Worm (Caenorhabditis elegans): ENCODE results near the gene ZK686.1.

ZK686.1 gene

DNA sequence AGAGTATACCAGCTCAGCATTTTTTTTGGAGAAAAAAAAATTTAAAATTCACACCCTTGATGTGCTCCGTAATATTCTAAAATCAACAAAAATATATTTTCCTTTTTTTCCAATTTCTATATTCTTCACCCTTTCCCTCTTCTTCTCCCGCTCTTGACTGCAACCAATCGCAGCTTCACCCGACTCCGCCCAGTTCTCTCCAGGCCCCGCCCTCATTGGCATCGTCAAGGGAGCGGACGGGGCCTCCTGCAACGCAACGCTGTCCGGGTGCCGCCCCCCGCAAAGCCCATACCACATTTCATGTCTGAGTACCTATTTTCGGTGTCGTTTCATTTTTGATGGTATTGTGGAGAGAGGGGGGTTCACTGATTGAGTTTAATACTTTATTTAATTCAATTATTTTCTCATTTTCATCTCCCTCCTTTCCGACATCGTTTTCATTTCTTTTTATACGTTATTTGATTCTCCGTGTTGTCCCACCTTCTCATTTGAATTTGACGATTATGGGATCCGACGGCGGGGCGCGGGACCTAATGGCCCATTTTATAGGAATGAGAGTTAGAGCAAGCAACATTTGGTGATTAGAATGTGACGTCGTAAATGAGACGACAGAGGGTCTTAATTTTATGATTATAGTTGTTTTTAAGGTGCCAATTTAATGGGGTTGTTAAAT lies 39.4 kb downstream of the ZK686.1 start:
- TF ChIP-seq snpc-4 (tag; optimal IDR thresholded peaks at IDR 0.05) (no peak), nfya-1 (tag; optimal IDR thresholded peaks at IDR 0.05; ENCODE audit: insufficient read depth) (peak; percentile 96), eor-1 (tag; optimal IDR thresholded peaks at IDR 0.05) (no peak), elt-1 (tag; optimal IDR thresholded peaks at IDR 0.05) (no peak), egl-5 (tag; optimal IDR thresholded peaks at IDR 0.05) (peak; percentile 100), unc-62 (GFP tag; optimal IDR thresholded peaks at IDR 0.05) (no peak), fkh-2 (tag; optimal IDR thresholded peaks at IDR 0.05) (no peak), nhr-28 (tag; optimal IDR thresholded peaks at IDR 0.05) (no peak), nhr-23 (tag; optimal IDR thresholded peaks at IDR 0.05) (no peak), skn-1 (tag; optimal IDR thresholded peaks at IDR 0.05) (no peak)

DNA sequence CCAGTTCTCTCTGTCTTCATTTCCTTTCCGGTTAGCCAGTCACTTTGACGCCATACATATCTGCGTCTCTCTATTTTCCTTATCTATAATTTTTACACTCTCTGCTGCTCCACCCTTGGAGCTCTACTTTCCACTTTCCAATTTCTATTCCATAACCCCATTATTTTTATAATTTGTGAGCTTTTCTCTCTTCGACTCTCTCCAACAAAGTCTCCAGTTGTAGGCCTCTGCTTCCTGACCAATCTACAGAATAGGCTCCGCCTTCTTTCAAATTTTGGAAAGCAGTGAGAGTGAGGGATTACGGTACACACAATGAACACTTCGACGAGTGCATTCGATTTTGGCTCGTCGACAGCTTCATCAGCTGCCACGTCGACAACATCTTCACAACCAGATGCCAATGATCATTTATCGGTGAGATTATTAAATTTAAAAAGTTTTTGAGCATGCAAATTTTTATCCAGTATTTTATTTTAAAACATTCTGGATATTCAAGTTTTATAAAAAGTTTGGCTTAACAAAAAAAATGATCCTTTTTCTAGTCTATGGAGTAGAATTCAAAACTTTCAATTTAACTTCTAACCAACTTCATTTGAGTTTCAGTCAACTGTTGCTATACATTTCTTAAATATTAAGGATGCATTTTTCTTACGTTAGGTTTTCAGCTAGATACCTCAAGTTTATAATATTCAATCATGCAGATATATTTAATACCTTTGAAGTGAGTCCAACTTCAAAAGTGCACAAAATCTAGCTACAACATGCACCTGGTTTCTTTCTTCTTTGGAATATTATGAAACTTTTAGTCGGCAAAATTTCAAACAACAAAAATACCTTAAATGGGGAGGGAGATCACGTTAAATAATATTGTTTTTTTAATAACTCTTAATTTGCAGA lies 41.5 kb downstream of the ZK686.1 start, which contains the start of gene egl-5:
Gene egl-5 (plus strand): TSS at position 216 of the 897 bp plus-strand sequence.
- no peak for TF ChIP-seq lin-15B (tag; optimal IDR thresholded peaks at IDR 0.05)
- TF ChIP-seq skn-1 (tag; optimal IDR thresholded peaks at IDR 0.05): peak; percentile 100
- TF ChIP-seq mdl-1 (tag; optimal IDR thresholded peaks at IDR 0.05): no peak
- TF ChIP-seq nfya-1 (tag; optimal IDR thresholded peaks at IDR 0.05; ENCODE audit: insufficient read depth): peak; percentile 79
- TF ChIP-seq egl-5 (tag; optimal IDR thresholded peaks at IDR 0.05): peak; percentile 99
- TF ChIP-seq nhr-23 (tag; optimal IDR thresholded peaks at IDR 0.05): peak; percentile 100

DNA sequence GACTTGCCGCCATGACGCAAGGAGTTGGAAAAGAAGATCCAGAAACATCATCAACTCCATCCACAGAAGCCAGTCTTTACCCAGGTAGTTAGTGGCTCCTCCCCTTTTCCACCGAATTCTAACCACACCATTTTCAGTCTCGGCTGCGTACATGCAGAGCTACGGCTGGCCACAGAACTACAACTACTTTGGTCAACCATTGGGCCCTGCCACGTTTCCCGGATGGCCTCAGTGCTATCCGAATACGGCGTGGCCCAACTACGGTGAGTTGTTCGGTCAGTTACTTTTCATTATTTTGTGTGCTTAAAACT lies 42.1 kb downstream of the ZK686.1 start:
- TF ChIP-seq egl-5 (tag; optimal IDR thresholded peaks at IDR 0.05): no peak
- TF ChIP-seq tbx-2 (tag; optimal IDR thresholded peaks at IDR 0.05): no peak
- TF ChIP-seq elt-3 (tag; optimal IDR thresholded peaks at IDR 0.05): no peak
- no peak for TF ChIP-seq sea-2 (GFP tag; optimal IDR thresholded peaks at IDR 0.05)
- TF ChIP-seq daf-12 (tag; optimal IDR thresholded peaks at IDR 0.05): no peak
- TF ChIP-seq aly-2 (tag; optimal IDR thresholded peaks at IDR 0.05): no peak
- no peak for TF ChIP-seq pqm-1 (tag; optimal IDR thresholded peaks at IDR 0.05)
- TF ChIP-seq ztf-4 (tag; optimal IDR thresholded peaks at IDR 0.05): no peak
- no peak for TF ChIP-seq lsy-12 (tag; optimal IDR thresholded peaks at IDR 0.05)
- TF ChIP-seq ZK546.5 (tag; optimal IDR thresholded peaks at IDR 0.05): no peak

DNA sequence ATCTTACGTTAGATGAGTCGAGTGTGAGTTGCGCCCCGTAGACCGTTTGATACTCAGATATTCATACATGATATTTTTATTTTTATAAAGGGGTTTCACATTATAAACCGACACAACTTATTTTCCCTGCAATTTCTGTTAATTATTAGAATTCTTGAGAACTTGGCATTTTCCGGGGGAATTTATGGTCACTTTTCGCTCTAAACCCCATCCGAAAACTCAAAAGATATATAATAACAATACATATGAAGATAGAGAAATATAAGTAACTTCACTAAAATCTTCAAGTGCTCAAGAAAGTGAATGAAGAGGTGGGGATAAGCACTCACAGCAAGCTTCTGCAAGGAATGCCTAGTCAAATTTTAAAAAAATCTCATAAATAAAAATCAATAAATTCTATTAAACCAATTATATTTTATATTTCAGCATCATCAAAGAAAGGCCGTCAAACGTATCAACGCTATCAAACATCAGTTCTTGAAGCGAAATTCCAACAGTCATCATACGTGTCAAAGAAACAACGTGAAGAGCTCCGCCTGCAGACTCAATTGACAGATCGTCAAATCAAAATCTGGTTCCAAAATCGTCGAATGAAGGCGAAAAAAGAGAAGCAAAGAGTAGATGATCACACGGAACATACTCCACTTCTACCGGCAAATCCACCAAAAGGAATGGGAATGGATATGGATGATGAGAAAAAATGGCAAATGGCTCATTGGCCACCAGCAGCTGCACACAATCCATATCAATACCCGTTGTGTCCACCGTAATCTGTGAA lies 42.8 kb downstream of the ZK686.1 start:
- TF ChIP-seq nfya-1 (tag; optimal IDR thresholded peaks at IDR 0.05; ENCODE audit: insufficient read depth) (no peak), nhr-23 (tag; optimal IDR thresholded peaks at IDR 0.05) (peak; percentile 99), daf-12 (tag; optimal IDR thresholded peaks at IDR 0.05) (no peak), ceh-28 (tag; optimal IDR thresholded peaks at IDR 0.05) (no peak), pqm-1 (tag; optimal IDR thresholded peaks at IDR 0.05) (no peak), fos-1 (tag; optimal IDR thresholded peaks at IDR 0.05) (no peak), egl-5 (tag; optimal IDR thresholded peaks at IDR 0.05) (peak; percentile 27), tbx-2 (tag; optimal IDR thresholded peaks at IDR 0.05) (no peak), elt-1 (tag; optimal IDR thresholded peaks at IDR 0.05) (no peak), nhr-67 (tag; optimal IDR thresholded peaks at IDR 0.05) (no peak), mml-1 (tag; optimal IDR thresholded peaks at IDR 0.05) (no peak), skn-1 (tag; optimal IDR thresholded peaks at IDR 0.05) (peak; percentile 100), ZK546.5 (tag; optimal IDR thresholded peaks at IDR 0.05) (no peak), nhr-77 (tag; optimal IDR thresholded peaks at IDR 0.05) (no peak), aly-2 (tag; optimal IDR thresholded peaks at IDR 0.05) (no peak), eor-1 (tag; optimal IDR thresholded peaks at IDR 0.05) (no peak), unc-62 (GFP tag; optimal IDR thresholded peaks at IDR 0.05) (no peak)

DNA sequence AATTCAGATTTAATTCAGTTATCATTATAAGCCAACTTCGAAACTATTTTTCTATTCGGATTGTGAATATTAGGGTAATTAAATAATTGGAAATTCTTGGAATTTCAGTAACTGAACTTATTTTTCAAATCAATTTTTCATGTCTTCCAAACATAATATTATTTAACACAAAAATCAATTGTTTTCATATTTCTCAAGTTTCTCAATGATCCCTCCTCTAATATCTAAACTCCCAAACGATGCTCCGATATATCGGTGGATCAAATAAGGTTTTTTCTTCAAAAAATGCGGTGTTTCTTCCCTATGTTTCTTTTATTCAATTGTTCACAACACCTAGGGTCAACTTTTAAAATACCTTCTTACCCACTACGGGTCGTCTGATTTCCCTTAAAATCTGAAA lies 43.5 kb downstream of the ZK686.1 start:
- TF ChIP-seq nhr-23 (tag; optimal IDR thresholded peaks at IDR 0.05): peak; percentile 100
- peak; percentile 100 for TF ChIP-seq skn-1 (tag; optimal IDR thresholded peaks at IDR 0.05)
- TF ChIP-seq lsy-12 (tag; optimal IDR thresholded peaks at IDR 0.05): no peak
- no peak for TF ChIP-seq lin-15B (tag; optimal IDR thresholded peaks at IDR 0.05)
- TF ChIP-seq R02D3.7 (tag; optimal IDR thresholded peaks at IDR 0.05): no peak
- TF ChIP-seq fkh-2 (tag; optimal IDR thresholded peaks at IDR 0.05): no peak
- no peak for TF ChIP-seq ZK546.5 (tag; optimal IDR thresholded peaks at IDR 0.05)
